Worm (Caenorhabditis elegans) whole organism, L1 larva: Measurements from ENCODE around the gene Y60C6A.3.

Source experiments
- C04F5.9 ChIP-seq: sonication (generic microtip); optimal IDR thresholded peaks from 2 replicates; lab custom pipeline; 2016; ENCODE audit warnings: missing genetic modification characterization, missing compliant biosample characterization
- C16A3.4 ChIP-seq: fragments of 150-350 bp; optimal IDR thresholded peaks from 2 replicates; lab custom pipeline; 2014; ENCODE audit warnings: missing biosample characterization, missing genetic modification characterization
- F16B12.6 ChIP-seq: fragments of 150-350 bp; optimal IDR thresholded peaks from 2 replicates; lab custom pipeline; 2014; ENCODE audit warnings: missing biosample characterization, missing genetic modification characterization
- alr-1 ChIP-seq: fragments of 200-800 bp; sonication (Bioruptor generic); optimal IDR thresholded peaks from 2 replicates; lab custom pipeline; 2018; ENCODE audit warnings: borderline replicate concordance, mild to moderate bottlenecking, missing genetic modification characterization, missing compliant biosample characterization
- ama-1 ChIP-seq: fragments of 150-350 bp; optimal IDR thresholded peaks from 2 replicates; lab custom pipeline; 2014
- ceh-90 ChIP-seq: sonication (generic microtip); optimal IDR thresholded peaks from 2 replicates; lab custom pipeline; 2016; ENCODE audit warnings: missing genetic modification characterization, missing compliant biosample characterization
- ces-1 ChIP-seq: fragments of 150-350 bp; optimal IDR thresholded peaks from 2 replicates; lab custom pipeline; 2014; ENCODE audit warnings: missing biosample characterization, missing genetic modification reagents, missing genetic modification characterization
- dpl-1 ChIP-seq, 3 experiments: fragments of 150-350 bp in 2 of 3; sonication (generic microtip) in 1 of 3; optimal IDR thresholded peaks; 2 replicates each; lab custom pipeline; 2014 to 2017; ENCODE audit warnings: missing biosample characterization in 3 of 3, missing genetic modification characterization in 3 of 3, missing genetic modification reagents in 3 of 3
- dsc-1 ChIP-seq: sonication (generic microtip); optimal IDR thresholded peaks from 2 replicates; lab custom pipeline; 2016; ENCODE audit warnings: mild to moderate bottlenecking, missing genetic modification characterization, missing compliant biosample characterization
- efl-1 ChIP-seq, 4 experiments: fragments of 150-350 bp; optimal IDR thresholded peaks in 3 of 4; peaks in 1 of 4; 1 replicate in 1 of 4; 2 replicates in 3 of 4; lab custom pipeline; 2014; ENCODE audit warnings: missing biosample characterization in 2 of 4, missing genetic modification characterization in 2 of 4, missing genetic modification reagents in 2 of 4
- efl-3 ChIP-seq: fragments of 200-800 bp; sonication (Bioruptor generic); optimal IDR thresholded peaks from 2 replicates; lab custom pipeline; 2018; ENCODE audit warnings: mild to moderate bottlenecking, missing genetic modification characterization, missing compliant biosample characterization
- egl-13 ChIP-seq: sonication (generic microtip); optimal IDR thresholded peaks from 2 replicates; lab custom pipeline; 2016; ENCODE audit warnings: missing genotype, missing genetic modification reagents, missing genetic modification characterization, missing compliant biosample characterization
- egl-27 ChIP-seq, 2 experiments: fragments of 150-350 bp in 1 of 2; sonication (generic microtip); optimal IDR thresholded peaks; 3 replicates each; lab custom pipeline; 2017 to 2018; ENCODE audit warnings: missing biosample characterization in 2 of 2, missing genetic modification characterization in 2 of 2, missing genetic modification reagents in 2 of 2
- elt-2 ChIP-seq: sonication (generic microtip); optimal IDR thresholded peaks from 2 replicates; lab custom pipeline; 2016; ENCODE audit warnings: missing genetic modification characterization, mild to moderate bottlenecking, inconsistent platforms, missing compliant biosample characterization, missing genetic modification reagents
- ets-5 ChIP-seq: fragments of 200-800 bp; sonication (Bioruptor generic); IDR thresholded peaks from 2 replicates; pipeline ENCODE4 v1.3.6; 2022; ENCODE audit warnings: missing genetic modification characterization, missing compliant biosample characterization
- fkh-10 ChIP-seq: sonication (generic microtip); optimal IDR thresholded peaks from 2 replicates; lab custom pipeline; 2017; ENCODE audit warnings: missing biosample characterization, missing genetic modification reagents, missing genetic modification characterization
- fkh-4 ChIP-seq: sonication (generic microtip); optimal IDR thresholded peaks from 2 replicates; lab custom pipeline; 2016; ENCODE audit warnings: missing compliant biosample characterization, missing genetic modification characterization, borderline replicate concordance
- fkh-8 ChIP-seq: sonication (generic microtip); optimal IDR thresholded peaks from 2 replicates; lab custom pipeline; 2016; ENCODE audit warnings: mild to moderate bottlenecking, missing genetic modification characterization, missing compliant biosample characterization
- fos-1 ChIP-seq: fragments of 150-350 bp; optimal IDR thresholded peaks from 2 replicates; lab custom pipeline; 2014; ENCODE audit warnings: missing biosample characterization, missing genetic modification characterization
- hlh-17 ChIP-seq: fragments of 200-800 bp; sonication (Bioruptor generic); optimal IDR thresholded peaks from 2 replicates; lab custom pipeline; 2018; ENCODE audit warnings: missing genetic modification characterization, mild to moderate bottlenecking, missing compliant biosample characterization, moderate library complexity, borderline replicate concordance
- hlh-4 ChIP-seq: sonication (generic microtip); optimal IDR thresholded peaks from 2 replicates; lab custom pipeline; 2016; ENCODE audit warnings: mild to moderate bottlenecking, missing genetic modification characterization, missing compliant biosample characterization
- hpl-2 ChIP-seq: fragments of 150-350 bp; optimal IDR thresholded peaks from 2 replicates; lab custom pipeline; 2014; ENCODE audit warnings: missing biosample characterization, missing genetic modification reagents, missing genetic modification characterization
- isw-1 ChIP-seq: fragments of 200-800 bp; sonication (Bioruptor generic); IDR thresholded peaks from 2 replicates; pipeline ENCODE4 v1.3.6; 2022; ENCODE audit warnings: missing genetic modification characterization, missing compliant biosample characterization
- lin-13 ChIP-seq: fragments of 150-350 bp; optimal IDR thresholded peaks from 2 replicates; lab custom pipeline; 2014; ENCODE audit warnings: missing biosample characterization, missing genetic modification reagents, missing genetic modification characterization
- lin-14 ChIP-seq: fragments of 200-800 bp; sonication (Bioruptor generic); optimal IDR thresholded peaks from 2 replicates; lab custom pipeline; 2018; ENCODE audit warnings: mild to moderate bottlenecking, missing genetic modification characterization, moderate library complexity, missing compliant biosample characterization
- lin-15B ChIP-seq: fragments of 150-350 bp; sonication (generic microtip); optimal IDR thresholded peaks from 3 replicates; lab custom pipeline; 2014; ENCODE audit warnings: missing biosample characterization, missing genetic modification characterization
- lin-39 ChIP-seq: fragments of 150-350 bp; optimal IDR thresholded peaks from 2 replicates; lab custom pipeline; 2014; ENCODE audit warnings: missing biosample characterization, missing genetic modification reagents, missing genetic modification characterization
- mab-9 ChIP-seq: fragments of 200-800 bp; sonication (Bioruptor generic); IDR thresholded peaks from 2 replicates; pipeline ENCODE4 v1.3.6; 2022; ENCODE audit warnings: missing genetic modification reagents, missing genetic modification characterization, missing compliant biosample characterization
- mep-1 ChIP-seq: fragments of 150-350 bp; optimal IDR thresholded peaks from 2 replicates; lab custom pipeline; 2014; ENCODE audit warnings: missing biosample characterization, missing genetic modification characterization
- nhr-19 ChIP-seq: fragments of 200-800 bp; sonication (Bioruptor generic); conservative IDR thresholded peaks from 2 replicates; pipeline ENCODE4 v1.3.6; 2022; ENCODE audit warnings: missing genetic modification characterization, missing compliant biosample characterization
- nhr-20 ChIP-seq: sonication (generic microtip); optimal IDR thresholded peaks from 2 replicates; lab custom pipeline; 2016; ENCODE audit warnings: mild to moderate bottlenecking, missing genetic modification characterization, missing compliant biosample characterization
- nhr-77 ChIP-seq: fragments of 150-350 bp; optimal IDR thresholded peaks from 2 replicates; lab custom pipeline; 2014; ENCODE audit warnings: missing biosample characterization, missing genetic modification characterization
- nhr-85 ChIP-seq: sonication (generic microtip); peaks from one replicate; lab custom pipeline; 2016; ENCODE audit warnings: missing genetic modification characterization, inconsistent platforms, missing compliant biosample characterization
- nhr-90 ChIP-seq: sonication (generic microtip); optimal IDR thresholded peaks from 2 replicates; lab custom pipeline; 2016; ENCODE audit warnings: mild to moderate bottlenecking, missing genetic modification characterization, missing compliant biosample characterization; ENCODE audit not compliant: poor library complexity
- rnt-1 ChIP-seq: sonication (generic microtip); optimal IDR thresholded peaks from 2 replicates; lab custom pipeline; 2016; ENCODE audit warnings: mild to moderate bottlenecking, missing genetic modification characterization, moderate library complexity, missing compliant biosample characterization
- skn-1 ChIP-seq: fragments of 150-350 bp; optimal IDR thresholded peaks from 2 replicates; lab custom pipeline; 2014; ENCODE audit warnings: missing biosample characterization, missing genetic modification characterization
- snu-23 ChIP-seq: sonication (generic microtip); optimal IDR thresholded peaks from 2 replicates; lab custom pipeline; 2016; ENCODE audit warnings: missing genetic modification characterization, missing compliant biosample characterization
- swsn-7 ChIP-seq: sonication (generic microtip); optimal IDR thresholded peaks from 2 replicates; lab custom pipeline; 2016; ENCODE audit warnings: missing genetic modification characterization, missing compliant biosample characterization
- tbx-2 ChIP-seq: sonication (generic microtip); optimal IDR thresholded peaks from 2 replicates; lab custom pipeline; 2016; ENCODE audit warnings: missing genetic modification characterization, missing compliant biosample characterization
- tlp-1 ChIP-seq: fragments of 150-350 bp; optimal IDR thresholded peaks from 2 replicates; lab custom pipeline; 2014; ENCODE audit warnings: missing biosample characterization, missing genetic modification characterization
- unc-130 ChIP-seq: fragments of 150-350 bp; optimal IDR thresholded peaks from 2 replicates; lab custom pipeline; 2017; ENCODE audit warnings: missing biosample characterization, missing genetic modification characterization, inconsistent platforms
- unc-30 ChIP-seq: sonication (generic microtip); optimal IDR thresholded peaks from 2 replicates; lab custom pipeline; 2017; ENCODE audit warnings: missing biosample characterization, missing genetic modification characterization
- unc-86 ChIP-seq: sonication (generic microtip); optimal IDR thresholded peaks from 2 replicates; lab custom pipeline; 2016; ENCODE audit warnings: missing genetic modification characterization, missing compliant biosample characterization
- unc-98 ChIP-seq: fragments of 200-800 bp; sonication (Bioruptor generic); IDR thresholded peaks from 2 replicates; pipeline ENCODE4 v1.3.6; 2022; ENCODE audit warnings: missing genetic modification characterization, missing compliant biosample characterization
- vab-15 ChIP-seq: sonication (generic microtip); optimal IDR thresholded peaks from 2 replicates; lab custom pipeline; 2017; ENCODE audit warnings: missing genotype, mild to moderate bottlenecking, missing genetic modification characterization, missing compliant biosample characterization
- xbp-1 ChIP-seq: sonication (generic microtip); optimal IDR thresholded peaks from 2 replicates; lab custom pipeline; 2016; ENCODE audit warnings: missing genetic modification characterization, missing compliant biosample characterization
- zag-1 ChIP-seq: fragments of 150-350 bp; optimal IDR thresholded peaks from 2 replicates; lab custom pipeline; 2014; ENCODE audit warnings: missing biosample characterization, missing genetic modification characterization
- ztf-11 ChIP-seq, 2 experiments: sonication (generic microtip); optimal IDR thresholded peaks; 2 replicates each; lab custom pipeline; 2016 to 2017; ENCODE audit warnings: missing genetic modification characterization in 2 of 2, missing biosample characterization in 1 of 2, missing compliant biosample characterization in 1 of 2

Y60C6A.3 gene

DNA sequence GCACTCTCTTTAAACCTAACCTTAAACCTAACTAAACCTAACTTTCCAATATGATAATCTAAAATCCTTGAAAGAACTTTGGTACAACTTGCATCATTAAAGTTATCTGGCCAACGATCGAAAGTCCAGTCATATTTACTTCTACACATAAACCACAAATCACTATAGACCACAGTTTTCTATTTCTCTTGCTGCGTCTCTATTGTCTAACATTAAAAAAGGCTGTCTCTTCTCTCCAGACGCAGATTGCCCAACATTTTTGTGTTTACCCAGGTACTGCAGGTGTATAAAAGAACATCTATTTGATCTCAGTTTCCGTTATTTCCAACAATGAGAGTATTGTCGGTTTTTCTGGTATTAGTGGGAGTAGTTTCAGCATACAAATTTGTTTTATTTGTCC, 43.4 kb upstream of the Y60C6A.3 start, which contains the start of gene ugt-61 (continued):
- no peak for TF ChIP-seq zag-1 (tag; lab: Kevin White, UChicago)
- peak; percentile 22 for TF ChIP-seq rnt-1 (tag; lab: Kevin White, UChicago)
- TF ChIP-seq unc-30 (tag; lab: Kevin White, UChicago), result no peak
- TF ChIP-seq elt-2, result no peak
- no peak for TF ChIP-seq ama-1 (lab: Kevin White, UChicago)
- TF ChIP-seq nhr-20 (tag; lab: Kevin White, UChicago), result peak; percentile 61
- TF ChIP-seq snu-23, result peak; percentile 41
- no peak for TF ChIP-seq egl-27 (tag; optimal IDR thresholded peaks at IDR 0.05; lab: Kevin White, UChicago)
- no peak for TF ChIP-seq alr-1 (tag; lab: Kevin White, UChicago)
- TF ChIP-seq hpl-2 (GFP tag; lab: Kevin White, UChicago), result no peak
- no peak for TF ChIP-seq unc-86 (tag; lab: Kevin White, UChicago)
- no peak for TF ChIP-seq dsc-1
- peak; percentile 81 for TF ChIP-seq nhr-85
- TF ChIP-seq ces-1 (GFP tag; lab: Kevin White, UChicago), result no peak
- no peak for TF ChIP-seq swsn-7 (tag; lab: Kevin White, UChicago)
- peak; percentile 13 for TF ChIP-seq mep-1 (tag; lab: Kevin White, UChicago)
- TF ChIP-seq lin-15B, result no peak
- TF ChIP-seq efl-1 (optimal IDR thresholded peaks at IDR 0.05; lab: Kevin White, UChicago), result peak in 1 of 2 experiments; percentile 10
- TF ChIP-seq efl-1 (GFP tag; optimal IDR thresholded peaks at IDR 0.05 in 1 of 2; lab: Kevin White, UChicago), result peak in 1 of 2 experiments; percentile 93
- TF ChIP-seq fkh-10, result no peak
- TF ChIP-seq egl-13 (tag; lab: Kevin White, UChicago), result no peak
- no peak for TF ChIP-seq C04F5.9 (tag; lab: Kevin White, UChicago)
- no peak for TF ChIP-seq efl-3
- peak; percentile 29 for TF ChIP-seq nhr-77
- TF ChIP-seq ceh-90 (tag; lab: Kevin White, UChicago), result no peak
- no peak for TF ChIP-seq tlp-1
- TF ChIP-seq C16A3.4, result no peak
- TF ChIP-seq ets-5 (GFP tag; lab: Robert Waterston, UW), result no peak
- peak; percentile 73 for TF ChIP-seq lin-14 (GFP tag; lab: Kevin White, UChicago)
- no peak for TF ChIP-seq vab-15 (tag; lab: Kevin White, UChicago)
- no peak for TF ChIP-seq fos-1 (tag; lab: Kevin White, UChicago)
- TF ChIP-seq ztf-11 (tag; optimal IDR thresholded peaks at IDR 0.05; lab: Kevin White, UChicago), result no peak
- no peak for TF ChIP-seq hlh-17 (GFP tag; lab: Kevin White, UChicago)
- peak; percentile 21 for TF ChIP-seq nhr-90 (tag; lab: Kevin White, UChicago)
- no peak for TF ChIP-seq F16B12.6 (tag; lab: Kevin White, UChicago)
- TF ChIP-seq fkh-8 (tag; lab: Kevin White, UChicago), result no peak
- TF ChIP-seq fkh-4 (tag; lab: Kevin White, UChicago), result no peak
- TF ChIP-seq hlh-4 (tag; lab: Kevin White, UChicago), result no peak
- no peak for TF ChIP-seq tbx-2
- no peak for TF ChIP-seq isw-1 (GFP tag; lab: Robert Waterston, UW)
- no peak for TF ChIP-seq lin-13 (GFP tag; lab: Kevin White, UChicago)
- no peak for TF ChIP-seq lin-39
- TF ChIP-seq mab-9 (GFP tag; lab: Robert Waterston, UW), result no peak
- no peak for TF ChIP-seq skn-1 (tag; lab: Kevin White, UChicago)
- TF ChIP-seq unc-130, result no peak
- peak in 1 of 3 experiments; percentile 2 for TF ChIP-seq dpl-1 (GFP tag; optimal IDR thresholded peaks at IDR 0.05; lab: Kevin White, UChicago)
- TF ChIP-seq unc-98 (GFP tag; lab: Robert Waterston, UW), result no peak
- TF ChIP-seq xbp-1, result no peak
- TF ChIP-seq nhr-19 (GFP tag; lab: Robert Waterston, UW), result no peak
